Fruit fly (Drosophila melanogaster) whole organism, pupa: ENCODE results near the gene CG33923.
A peak's percentile ranks its signal among the peaks of the same experiment; 100 is the strongest.

Experiments used
- CG10348 ChIP-seq: fragments of 200-800 bp; sonication (Bioruptor generic); IDR thresholded peaks from 2 replicates; pipeline ENCODE4 v1.3.6; 2022; ENCODE audit warnings: missing biosample characterization, missing genetic modification characterization
- CG12605 ChIP-seq: fragments of 200-800 bp; sonication (Bioruptor generic); IDR thresholded peaks from 2 replicates; pipeline ENCODE4 v1.3.6; 2022; ENCODE audit warnings: missing biosample characterization, missing genetic modification characterization
- CG13204 ChIP-seq: fragments of 200-800 bp; sonication (Bioruptor generic); optimal IDR thresholded peaks from 2 replicates; lab custom pipeline; 2018; ENCODE audit warnings: missing biosample characterization, mild to moderate bottlenecking, missing genetic modification characterization, moderate library complexity
- CG14655 ChIP-seq: fragments of 200-800 bp; sonication (Bioruptor generic); optimal IDR thresholded peaks from 3 replicates; lab custom pipeline; 2017; ENCODE audit warnings: mild to moderate bottlenecking, missing biosample characterization, missing genetic modification reagents, missing genetic modification characterization
- CG15710 ChIP-seq: fragments of 200-800 bp; sonication (Bioruptor generic); optimal IDR thresholded peaks from 2 replicates; lab custom pipeline; 2018; ENCODE audit warnings: missing biosample characterization, mild to moderate bottlenecking, missing genetic modification characterization, moderate library complexity
- CG17806 ChIP-seq: fragments of 200-800 bp; sonication (Bioruptor generic); optimal IDR thresholded peaks from 2 replicates; lab custom pipeline; 2018; ENCODE audit warnings: missing biosample characterization, mild to moderate bottlenecking, missing genetic modification characterization, moderate library complexity
- CG32121 ChIP-seq: fragments of 200-800 bp; sonication (Bioruptor generic); IDR thresholded peaks from 2 replicates; pipeline ENCODE4 v1.3.6; 2022; ENCODE audit warnings: missing biosample characterization, missing genetic modification characterization
- CG34367 ChIP-seq: fragments of 200-800 bp; sonication (Bioruptor generic); optimal IDR thresholded peaks from 2 replicates; lab custom pipeline; 2018; ENCODE audit warnings: missing biosample characterization, mild to moderate bottlenecking, missing genetic modification characterization
- CG4496 ChIP-seq: fragments of 200-800 bp; sonication (Bioruptor generic); IDR thresholded peaks from 3 replicates; pipeline ENCODE4 v1.3.6; 2022; ENCODE audit warnings: missing biosample characterization, missing genetic modification characterization
- CG8159 ChIP-seq: fragments of 200-800 bp; sonication (Bioruptor generic); optimal IDR thresholded peaks from 3 replicates; lab custom pipeline; 2018; ENCODE audit warnings: missing biosample characterization, mild to moderate bottlenecking, missing genetic modification characterization, moderate library complexity
- CG8301 ChIP-seq: fragments of 200-800 bp; sonication (Bioruptor generic); optimal IDR thresholded peaks from 2 replicates; lab custom pipeline; 2018; ENCODE audit warnings: missing biosample characterization, mild to moderate bottlenecking, missing genetic modification characterization
- CG9948 ChIP-seq: fragments of 200-800 bp; sonication (Bioruptor generic); optimal IDR thresholded peaks from 2 replicates; lab custom pipeline; 2018; ENCODE audit warnings: missing biosample characterization, mild to moderate bottlenecking, missing genetic modification characterization, moderate library complexity
- D1 ChIP-seq: fragments of 200-800 bp; sonication (Bioruptor generic); optimal IDR thresholded peaks from 2 replicates; lab custom pipeline; 2018; ENCODE audit warnings: missing biosample characterization, mild to moderate bottlenecking, missing genetic modification characterization, moderate library complexity
- EcR ChIP-seq: fragments of 200-800 bp; sonication (Bioruptor generic); optimal IDR thresholded peaks from 3 replicates; lab custom pipeline; 2019; ENCODE audit warnings: missing biosample characterization, missing genetic modification characterization, mild to moderate bottlenecking, moderate library complexity, missing genetic modification reagents
- Ets98B ChIP-seq: fragments of 200-800 bp; sonication (Bioruptor generic); IDR thresholded peaks from 2 replicates; pipeline ENCODE4 v1.3.6; 2022; ENCODE audit warnings: missing biosample characterization, missing genetic modification characterization
- Pif1A ChIP-seq: fragments of 200-800 bp; sonication (Bioruptor generic); optimal IDR thresholded peaks from 3 replicates; lab custom pipeline; 2016; ENCODE audit warnings: missing biosample characterization, missing genetic modification characterization
- Pif1B ChIP-seq: fragments of 200-800 bp; sonication (Bioruptor generic); optimal IDR thresholded peaks from 3 replicates; lab custom pipeline; 2016; ENCODE audit warnings: missing biosample characterization, missing genetic modification characterization
- Snoo ChIP-seq: fragments of 200-800 bp; sonication (Bioruptor generic); optimal IDR thresholded peaks from 3 replicates; lab custom pipeline; 2017; ENCODE audit warnings: missing biosample characterization, mild to moderate bottlenecking, missing genetic modification characterization, inconsistent platforms
- fd96Ca ChIP-seq: fragments of 200-800 bp; sonication (Bioruptor generic); IDR thresholded peaks from 3 replicates; pipeline ENCODE4 v1.3.6; 2022; ENCODE audit warnings: missing biosample characterization, missing genetic modification characterization
- gl ChIP-seq: fragments of 200-800 bp; sonication (Bioruptor generic); optimal IDR thresholded peaks from 2 replicates; lab custom pipeline; 2018; ENCODE audit warnings: missing biosample characterization, mild to moderate bottlenecking, missing genetic modification characterization
- rn ChIP-seq: fragments of 200-800 bp; sonication (Bioruptor generic); IDR thresholded peaks from 2 replicates; pipeline ENCODE4 v1.3.6; 2022; ENCODE audit warnings: missing biosample characterization, missing genetic modification characterization

Gene CG33923

DNA sequence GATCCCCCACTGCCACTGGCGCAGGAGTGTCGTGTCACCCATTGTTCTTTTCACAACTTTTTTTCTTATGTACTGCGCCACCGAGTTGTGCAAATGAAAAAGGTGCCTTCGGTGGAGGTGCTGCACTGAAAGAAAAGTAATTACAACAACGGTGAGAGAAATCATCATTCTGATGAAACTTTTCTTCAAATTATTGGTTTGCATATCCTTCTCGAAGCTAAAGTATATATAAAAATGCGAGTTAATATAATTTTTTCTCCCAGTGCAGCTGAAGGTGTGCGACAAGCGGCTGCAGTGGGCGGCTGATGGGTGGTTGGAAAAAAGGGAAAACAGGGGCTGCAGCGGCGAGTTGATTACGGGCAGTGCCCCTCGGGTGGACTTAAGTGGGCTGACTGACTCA, 29.6 kb downstream of the CG33923 start:
- TF ChIP-seq CG8159 (peak; percentile 62), Pif1A (GFP tag; lab: Kevin White, UChicago) (peak; percentile 27), CG12605 (GFP tag; lab: Robert Waterston, UW) (no peak), Ets98B (GFP tag; lab: Robert Waterston, UW) (peak; percentile 23; the same call in 1 of the 2 replicates), EcR (GFP tag; lab: Kevin White, UChicago) (no peak), D1 (tag; lab: Kevin White, UChicago) (no peak), rn (GFP tag; lab: Robert Waterston, UW) (no peak), Pif1B (GFP tag; lab: Kevin White, UChicago) (peak; percentile 3), CG15710 (tag; lab: Kevin White, UChicago) (peak; percentile 61), CG17806 (tag; lab: Kevin White, UChicago) (peak; percentile 34), CG9948 (peak; percentile 37), CG13204 (GFP tag; lab: Kevin White, UChicago) (no peak), CG10348 (GFP tag; lab: Robert Waterston, UW) (no peak), fd96Ca (GFP tag; lab: Robert Waterston, UW) (no peak; the same call in 2 of the 3 replicates), CG8301 (tag; lab: Kevin White, UChicago) (peak; percentile 34), CG34367 (tag; lab: Kevin White, UChicago) (peak; percentile 37), CG32121 (GFP tag; lab: Robert Waterston, UW) (no peak), CG4496 (peak; percentile 60; the same call in 1 of the 3 replicates), gl (no peak), CG14655 (peak; percentile 29), Snoo (tag; lab: Kevin White, UChicago) (peak; percentile 32)
